Fruit fly (Drosophila melanogaster) whole organism, wandering third instar larva: ENCODE measurements around the gene defl.

ENCODE experiments used
- brk ChIP-seq: fragments of 200-800 bp; sonication (Bioruptor generic); optimal IDR thresholded peaks from 2 replicates; lab custom pipeline; 2016; ENCODE audit warnings: missing biosample characterization, mild to moderate bottlenecking, missing genetic modification characterization
- dmrt93B ChIP-seq: fragments of 200-800 bp; sonication (Bioruptor generic); optimal IDR thresholded peaks from 2 replicates; lab custom pipeline; 2018; ENCODE audit warnings: missing biosample characterization, mild to moderate bottlenecking, missing genetic modification characterization
- foxo ChIP-seq, 2 experiments: fragments of 200-800 bp; sonication (Bioruptor generic); optimal IDR thresholded peaks; 2 replicates in 1 of 2; 3 replicates in 1 of 2; lab custom pipeline; 2016 to 2017; ENCODE audit warnings: missing biosample characterization in 2 of 2, missing genetic modification characterization in 2 of 2
- fru ChIP-seq: fragments of 200-800 bp; sonication (Bioruptor generic); optimal IDR thresholded peaks from 3 replicates; lab custom pipeline; 2016; ENCODE audit warnings: missing biosample characterization, mild to moderate bottlenecking, missing genetic modification characterization
- pan ChIP-seq: fragments of >200 bp; optimal IDR thresholded peaks from 2 replicates; lab custom pipeline; 2017
- psq ChIP-seq: fragments of 200-800 bp; sonication (Bioruptor generic); optimal IDR thresholded peaks from 3 replicates; lab custom pipeline; 2017; ENCODE audit warnings: missing biosample characterization, mild to moderate bottlenecking, missing genetic modification characterization, moderate library complexity
- usp ChIP-seq: fragments of >200 bp; optimal IDR thresholded peaks from 2 replicates; lab custom pipeline; 2017; ENCODE audit warnings: missing biosample characterization, missing genetic modification characterization

DNA sequence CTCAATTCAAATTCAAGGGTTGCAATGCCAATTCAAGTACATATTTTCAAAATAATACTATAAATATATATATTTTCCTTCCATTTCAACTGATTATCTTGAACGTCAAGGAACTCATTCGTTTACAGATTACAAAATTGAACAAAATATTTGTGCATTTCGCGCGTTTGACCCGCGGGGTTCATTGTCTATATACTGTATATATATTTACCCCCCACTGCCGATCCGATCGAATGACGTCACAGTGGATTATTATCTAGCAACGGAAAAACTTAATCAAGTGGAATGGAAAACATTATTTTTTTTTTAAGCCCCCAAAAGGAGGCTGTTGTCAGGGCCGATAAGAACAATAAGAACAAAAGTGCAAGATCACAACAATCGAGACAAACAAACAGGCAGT, 35.7 kb upstream of the defl start:
- no peak for TF ChIP-seq pan (lab: Kevin White, UChicago)
- TF ChIP-seq dmrt93B (GFP tag; lab: Kevin White, UChicago), result no peak
- TF ChIP-seq usp, result no peak
- no peak for TF ChIP-seq psq
- no peak for TF ChIP-seq brk (GFP tag; lab: Kevin White, UChicago)
- TF ChIP-seq foxo (GFP tag; optimal IDR thresholded peaks at IDR 0.05; lab: Kevin White, UChicago), result no peak
- no peak for TF ChIP-seq fru
